Worm (Caenorhabditis elegans): ENCODE measurements around the gene atx-2.

Gene atx-2

ce11 chrIII:10515751-10516150 is 54.6 kb downstream of the atx-2 start:
- TF ChIP-seq pha-4 (tag; optimal IDR thresholded peaks at IDR 0.05) (no peak), syd-9 (tag; optimal IDR thresholded peaks at IDR 0.05) (no peak), Y22D7AL.16 (tag; optimal IDR thresholded peaks at IDR 0.05) (no peak), pax-1 (tag; optimal IDR thresholded peaks at IDR 0.05) (no peak), ceh-22 (tag; optimal IDR thresholded peaks at IDR 0.05) (no peak), K02D7.2 (tag; optimal IDR thresholded peaks at IDR 0.05) (no peak), gmeb-2 (tag; optimal IDR thresholded peaks at IDR 0.05) (no peak)

Measured in whole organism, late embryonic.